Worm (Caenorhabditis elegans): ENCODE data around the gene cbs-1.

Gene cbs-1

ce11 chrX:10081077-10081476 lies 27.0 kb downstream of the cbs-1 start:
- no peak for TF ChIP-seq fos-1 (tag; optimal IDR thresholded peaks at IDR 0.05)
- peak; percentile 43 for TF ChIP-seq elt-1 (tag; optimal IDR thresholded peaks at IDR 0.05)

- no peak for TF ChIP-seq mml-1 (tag; optimal IDR thresholded peaks at IDR 0.05)
- TF ChIP-seq egl-27 (tag; optimal IDR thresholded peaks at IDR 0.05): no peak
- TF ChIP-seq sea-2 (GFP tag; optimal IDR thresholded peaks at IDR 0.05): no peak
- TF ChIP-seq elt-3 (tag; optimal IDR thresholded peaks at IDR 0.05): no peak
- TF ChIP-seq ceh-9 (tag; optimal IDR thresholded peaks at IDR 0.05): no peak
- TF ChIP-seq daf-12 (tag; optimal IDR thresholded peaks at IDR 0.05): no peak
- TF ChIP-seq elt-2 (tag; optimal IDR thresholded peaks at IDR 0.05): no peak
- TF ChIP-seq ama-1 (optimal IDR thresholded peaks at IDR 0.05): no peak
These were observed 29.2 kb downstream of the cbs-1 start for ce11 chrX:10083272-10083671.

DNA sequence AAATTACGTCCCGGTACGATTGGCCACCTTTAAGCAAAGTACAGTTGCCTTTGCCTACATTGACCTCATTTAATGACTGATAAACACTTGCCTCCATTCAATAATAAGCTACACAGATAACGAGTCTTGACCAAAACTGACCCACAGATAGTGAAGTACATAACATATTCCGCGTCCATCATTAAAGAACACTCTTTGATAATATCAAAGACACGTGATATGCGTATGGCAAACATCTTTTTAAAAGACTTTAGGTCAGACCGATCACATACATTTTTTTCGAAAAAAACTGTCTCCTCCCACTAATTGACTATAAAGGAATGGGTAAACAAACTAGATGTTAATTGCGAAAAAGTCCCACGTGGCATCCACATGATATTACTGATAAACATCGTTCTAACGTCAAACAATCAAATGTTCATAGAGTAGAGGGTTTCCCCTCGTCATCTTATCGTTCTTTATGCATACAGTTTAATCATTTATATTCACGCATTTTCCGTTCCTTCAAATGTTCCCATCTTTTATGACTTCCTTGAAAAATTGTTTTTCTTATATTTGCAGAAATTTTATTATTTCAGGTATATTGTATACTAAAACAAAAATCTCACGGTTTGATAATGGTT lies 30.1 kb downstream of the cbs-1 start, which contains the start of gene W07E11.1:
Gene W07E11.1, plus strand, starts transcription at position 573 of the 623 bp plus-strand sequence.
- TF ChIP-seq nhr-25 (tag; optimal IDR thresholded peaks at IDR 0.05): peak; percentile 3
- TF ChIP-seq fkh-10 (GFP tag; optimal IDR thresholded peaks at IDR 0.05): no peak
- TF ChIP-seq nfya-1 (tag; optimal IDR thresholded peaks at IDR 0.05; ENCODE audit: insufficient read depth): no peak
- TF ChIP-seq snpc-4 (tag; optimal IDR thresholded peaks at IDR 0.05): no peak
- peak; percentile 39 for TF ChIP-seq ceh-28 (tag; optimal IDR thresholded peaks at IDR 0.05)
- peak in 1 of 3 experiments; percentile 68 for TF ChIP-seq elt-3 (tag; optimal IDR thresholded peaks at IDR 0.05)
- TF ChIP-seq elt-2 (tag; optimal IDR thresholded peaks at IDR 0.05): peak; percentile 97
- TF ChIP-seq pqm-1 (tag; optimal IDR thresholded peaks at IDR 0.05): peak; percentile 84
- peak; percentile 22 for TF ChIP-seq jun-1 (tag; optimal IDR thresholded peaks at IDR 0.05)
- peak; percentile 54 for TF ChIP-seq nhr-43 (tag; optimal IDR thresholded peaks at IDR 0.05; ENCODE audit: poor library complexity, severe bottlenecking)
- TF ChIP-seq pha-4 (tag; optimal IDR thresholded peaks at IDR 0.05): peak; percentile 4
- peak; percentile 78 for TF ChIP-seq nhr-23 (tag; optimal IDR thresholded peaks at IDR 0.05)

DNA sequence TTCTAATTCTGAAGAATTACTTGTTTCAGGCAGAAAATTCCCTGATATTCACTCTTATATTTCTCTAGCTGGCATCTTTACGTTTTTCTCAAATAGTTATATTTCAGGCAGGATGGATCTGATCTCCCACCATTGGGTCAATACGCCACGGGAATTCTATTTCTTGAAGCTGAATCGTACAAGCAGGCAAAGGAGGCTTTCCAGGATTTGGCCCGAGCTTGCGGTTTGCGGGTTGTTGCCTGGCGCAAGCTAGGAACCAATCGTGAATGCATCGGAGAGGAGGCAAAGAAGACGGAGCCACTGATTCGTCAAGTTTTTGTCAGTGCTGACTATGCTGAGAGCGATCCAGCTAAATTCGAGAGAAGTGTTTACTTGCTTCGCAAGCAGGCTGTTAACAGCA lies 31.0 kb downstream of the cbs-1 start:
- TF ChIP-seq unc-62 (GFP tag; optimal IDR thresholded peaks at IDR 0.05): no peak
- TF ChIP-seq elt-3 (tag; optimal IDR thresholded peaks at IDR 0.05): no peak
- TF ChIP-seq nhr-67 (tag; optimal IDR thresholded peaks at IDR 0.05): no peak
- TF ChIP-seq daf-12 (tag; optimal IDR thresholded peaks at IDR 0.05): no peak

- TF ChIP-seq nhr-237 (tag; optimal IDR thresholded peaks at IDR 0.05): no peak
- TF ChIP-seq ceh-82 (tag; optimal IDR thresholded peaks at IDR 0.05): no peak
- TF ChIP-seq nhr-11 (tag; optimal IDR thresholded peaks at IDR 0.05): no peak
- TF ChIP-seq sea-2 (GFP tag; optimal IDR thresholded peaks at IDR 0.05): no peak
- no peak for TF ChIP-seq R02D3.7 (tag; optimal IDR thresholded peaks at IDR 0.05)
These were observed 33.8 kb downstream of the cbs-1 start, which contains the start of gene flp-28 for ce11 chrX:10087866-10088265. TSS of gene flp-28 (minus strand) at chrX:10087966.

DNA sequence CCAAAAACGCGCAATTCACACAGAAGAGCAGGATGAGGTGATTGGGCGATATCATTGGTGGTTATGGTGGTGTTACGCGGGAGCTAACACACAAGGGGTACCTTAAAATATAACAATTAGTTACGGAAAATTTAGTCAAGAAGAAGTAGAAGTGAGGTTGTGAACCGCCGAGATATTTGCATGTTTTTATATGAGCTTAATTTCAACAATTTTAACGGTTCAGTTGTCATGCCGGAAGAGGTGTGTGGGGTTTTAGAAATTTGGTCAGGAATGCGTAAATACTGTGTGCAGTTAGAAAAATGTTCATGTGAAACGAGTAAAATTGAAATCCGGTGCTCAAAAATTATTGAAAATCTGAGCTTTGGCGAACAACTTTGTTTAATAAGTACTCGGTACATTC lies 38.8 kb downstream of the cbs-1 start, which contains the start of gene flp-3:
Gene flp-3, minus strand, starts transcription at position 101 of the 400 bp plus-strand sequence.
- TF ChIP-seq daf-12 (tag; optimal IDR thresholded peaks at IDR 0.05): no peak

ce11 chrX:10095145-10095544 lies 41.1 kb downstream of the cbs-1 start, which contains the start of gene flp-2:
TSS of gene flp-2 (minus strand) at chrX:10095245.
- TF ChIP-seq aly-2 (tag; optimal IDR thresholded peaks at IDR 0.05) (no peak), egl-27 (tag; optimal IDR thresholded peaks at IDR 0.05) (no peak), nhr-23 (tag; optimal IDR thresholded peaks at IDR 0.05) (no peak), fkh-10 (GFP tag; optimal IDR thresholded peaks at IDR 0.05) (no peak), lin-15B (tag; optimal IDR thresholded peaks at IDR 0.05) (no peak), ZK546.5 (tag; optimal IDR thresholded peaks at IDR 0.05) (no peak), zag-1 (tag; optimal IDR thresholded peaks at IDR 0.05) (no peak), snpc-4 (tag; optimal IDR thresholded peaks at IDR 0.05) (no peak), nhr-76 (tag; optimal IDR thresholded peaks at IDR 0.05) (no peak), nfya-1 (tag; optimal IDR thresholded peaks at IDR 0.05; ENCODE audit: insufficient read depth) (no peak), ceh-16 (tag; optimal IDR thresholded peaks at IDR 0.05) (no peak), ztf-11 (tag; optimal IDR thresholded peaks at IDR 0.05) (no peak), lin-39 (tag; optimal IDR thresholded peaks at IDR 0.05) (no peak), ceh-28 (tag; optimal IDR thresholded peaks at IDR 0.05) (no peak), nhr-43 (tag; optimal IDR thresholded peaks at IDR 0.05; ENCODE audit: poor library complexity, severe bottlenecking) (no peak), elt-3 (tag; optimal IDR thresholded peaks at IDR 0.05) (no peak), jun-1 (tag; optimal IDR thresholded peaks at IDR 0.05) (no peak), nhr-77 (tag; optimal IDR thresholded peaks at IDR 0.05) (no peak)
